Fruit fly (Drosophila melanogaster): ENCODE data around the gene CG12213.
"Not testable (repeated sequence)": the region's sequence is repeated elsewhere in the genome, so short reads cannot be mapped to it uniquely, and the experiment has no call there.

CG12213 gene

DNA sequence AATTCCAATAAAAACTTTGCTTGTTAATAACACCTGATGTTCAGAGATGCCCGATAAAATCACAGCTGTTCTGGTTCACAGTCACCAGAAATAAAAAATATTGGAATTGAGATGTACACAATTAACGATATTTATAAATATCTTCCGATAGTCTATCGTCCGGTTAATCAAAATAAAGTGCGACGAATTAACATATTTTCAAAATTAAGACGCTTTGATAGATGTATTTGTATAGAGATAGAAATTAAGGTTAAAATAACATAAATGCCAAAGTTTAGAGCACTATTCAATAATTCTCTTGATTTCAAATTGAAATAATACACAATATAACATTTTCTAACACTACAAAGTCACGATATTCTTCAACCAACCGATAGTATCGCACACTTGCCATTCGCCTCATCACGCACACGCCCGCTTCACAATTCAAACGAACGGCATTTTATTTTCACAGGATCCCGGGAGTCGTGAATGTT is 4.7 kb downstream of the CG12213 start, which contains the start of the genes CG3281 and aurA (continued):
- peak; percentile 79 for TF ChIP-seq lilli (GFP tag; optimal IDR thresholded peaks at IDR 0.05)
- TF ChIP-seq sob (GFP tag; IDR thresholded peaks at IDR 0.05) = peak; percentile 82; the same call in 1 of the 2 replicates
- TF ChIP-seq bbx (GFP tag; IDR thresholded peaks at IDR 0.05; ENCODE audit: partially characterized antibody) = peak; percentile 92
- peak; percentile 80 for TF ChIP-seq shn (GFP tag; optimal IDR thresholded peaks at IDR 0.05)

DNA sequence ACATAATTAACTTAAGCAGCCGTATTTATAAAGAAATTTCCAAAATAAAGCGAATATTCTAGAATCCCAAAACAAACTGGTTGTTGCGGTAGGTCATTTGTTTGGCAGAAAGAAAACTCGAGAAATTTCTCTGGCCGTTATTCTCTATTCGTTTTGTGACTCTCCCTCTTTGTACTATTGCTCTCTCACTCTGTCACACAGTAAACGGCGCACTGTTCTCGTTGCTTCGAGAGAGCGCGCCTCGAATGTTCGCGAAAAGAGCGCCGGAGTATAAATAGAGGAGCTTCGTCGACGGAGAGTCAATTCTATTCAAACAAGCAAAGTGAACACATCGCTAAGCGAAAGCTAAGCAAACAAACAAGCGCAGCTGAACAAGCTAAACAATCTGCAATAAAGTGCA is 9.3 kb downstream of the CG12213 start, which contains the start of gene Hsp70Ab:
Gene Hsp70Ab (plus strand): TSS at position 301 of the 400 bp plus-strand sequence.
- 0 out of 2 replicates have a peak, but pooled peaks have one; percentile 14 for TF ChIP-seq onecut (GFP tag; IDR thresholded peaks at IDR 0.05)

DNA sequence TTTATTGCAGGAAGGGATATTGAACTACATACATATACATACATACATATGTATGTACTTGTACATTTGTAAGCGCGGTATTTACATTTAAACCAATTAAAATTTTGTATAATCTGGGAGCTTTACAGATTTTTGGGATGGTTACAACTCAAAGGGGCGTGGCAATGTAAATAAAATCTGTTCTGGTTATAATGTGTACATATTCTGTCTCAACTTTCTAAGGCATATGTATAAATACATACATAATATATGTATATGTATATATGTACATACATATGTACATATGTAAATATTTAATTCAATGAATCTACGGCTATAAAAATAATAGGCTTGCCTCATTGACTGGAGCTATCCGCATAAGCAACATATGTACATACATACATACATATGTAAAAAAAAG is 10.1 kb downstream of the CG12213 start:
- TF ChIP-seq crp (GFP tag; optimal IDR thresholded peaks at IDR 0.05) (no peak), trem (tag; optimal IDR thresholded peaks at IDR 0.05) (peak; percentile 95), stwl (tag; optimal IDR thresholded peaks at IDR 0.05) (peak; percentile 64), Ets65A (GFP tag) (no peak)

DNA sequence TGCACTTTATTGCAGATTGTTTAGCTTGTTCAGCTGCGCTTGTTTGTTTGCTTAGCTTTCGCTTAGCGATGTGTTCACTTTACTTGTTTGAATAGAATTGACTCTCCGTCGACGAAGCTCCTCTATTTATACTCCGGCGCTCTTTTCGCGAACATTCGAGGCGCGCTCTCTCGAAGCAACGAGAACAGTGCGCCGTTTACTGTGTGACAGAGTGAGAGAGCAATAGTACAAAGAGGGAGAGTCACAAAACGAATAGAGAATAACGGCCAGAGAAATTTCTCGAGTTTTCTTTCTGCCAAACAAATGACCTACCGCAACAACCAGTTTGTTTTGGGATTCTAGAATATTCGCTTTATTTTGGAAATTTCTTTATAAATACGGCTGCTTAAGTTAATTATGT is 11.0 kb downstream of the CG12213 start, which contains the start of gene Hsp70Aa:
Gene Hsp70Aa (minus strand): TSS at position 101 of the 400 bp plus-strand sequence.
- TF ChIP-seq repo (GFP tag; optimal IDR thresholded peaks at IDR 0.05); Drgx (GFP tag; IDR thresholded peaks at IDR 0.05); stwl (tag; optimal IDR thresholded peaks at IDR 0.05): not testable (repeated sequence)

DNA sequence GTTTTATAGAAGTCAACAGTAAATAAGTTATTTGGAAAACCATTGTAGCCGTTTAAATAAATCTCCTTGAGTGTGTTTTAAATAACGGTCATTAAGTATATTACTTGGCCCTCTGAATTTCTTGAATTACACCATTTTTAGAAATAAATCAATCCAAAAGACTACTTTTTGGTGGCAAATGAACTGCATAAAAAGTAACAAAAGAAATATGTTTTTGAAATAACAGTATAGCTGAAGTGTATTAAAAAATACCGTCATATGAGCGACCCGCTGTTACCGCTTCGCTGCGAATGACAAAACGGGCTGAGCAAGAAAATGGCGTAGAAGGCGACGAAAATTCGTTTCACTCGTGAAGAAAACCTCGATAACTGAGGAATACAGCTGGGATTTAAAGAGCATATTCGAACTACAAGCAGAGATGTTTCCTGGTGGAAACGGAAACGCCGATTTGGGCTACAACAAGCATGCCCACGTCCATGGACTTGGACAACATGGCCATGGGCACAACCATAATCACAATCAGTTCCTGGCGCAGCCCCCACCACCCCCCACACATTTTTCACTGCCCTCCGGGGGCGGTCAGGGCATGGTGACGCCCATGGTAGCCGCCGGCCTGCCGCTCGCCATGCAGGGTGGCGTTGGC is 18.0 kb downstream of the CG12213 start, which contains the start of gene CG31211:
Gene CG31211 (plus strand): TSS at position 294 of the 643 bp plus-strand sequence.
- peak; percentile 10 for TF ChIP-seq CG12155 (GFP tag; optimal IDR thresholded peaks at IDR 0.05)
- TF ChIP-seq Med (GFP tag) = peak; percentile 79
- peak; percentile 32 for TF ChIP-seq Dek (tag; optimal IDR thresholded peaks at IDR 0.05)
- peak; percentile 8 for TF ChIP-seq ftz-f1 (GFP tag; optimal IDR thresholded peaks at IDR 0.05)
- peak; percentile 50 for TF ChIP-seq CG3281 (GFP tag; optimal IDR thresholded peaks at IDR 0.05)
- no peak for TF ChIP-seq sr (GFP tag; IDR thresholded peaks at IDR 0.05)
- TF ChIP-seq CG30020 (tag; optimal IDR thresholded peaks at IDR 0.05) = peak; percentile 34
- peak; percentile 23 for TF ChIP-seq Deaf1 (tag; optimal IDR thresholded peaks at IDR 0.05)
- TF ChIP-seq lilli (GFP tag; optimal IDR thresholded peaks at IDR 0.05) = peak; percentile 43
- TF ChIP-seq CoRest (tag; optimal IDR thresholded peaks at IDR 0.05) = peak; percentile 26
- peak; percentile 34 for TF ChIP-seq CG6854 (GFP tag; optimal IDR thresholded peaks at IDR 0.05)
- TF ChIP-seq Hey (tag; optimal IDR thresholded peaks at IDR 0.05) = no peak
- TF ChIP-seq tll (GFP tag; optimal IDR thresholded peaks at IDR 0.05) = peak in 1 of 2 experiments; percentile 70
- no peak for TF ChIP-seq ranshi (GFP tag; IDR thresholded peaks at IDR 0.05)
- TF ChIP-seq CG17186 (GFP tag; optimal IDR thresholded peaks at IDR 0.05) = peak; percentile 8
- TF ChIP-seq crp (GFP tag; optimal IDR thresholded peaks at IDR 0.05) = peak in 1 of 2 experiments; percentile 31
- TF ChIP-seq D (optimal IDR thresholded peaks at IDR 0.05) = no peak
- TF ChIP-seq D (GFP tag; optimal IDR thresholded peaks at IDR 0.05) = no peak
- no peak for TF ChIP-seq prd (optimal IDR thresholded peaks at IDR 0.05)
- no peak for TF ChIP-seq prd (GFP tag; IDR thresholded peaks at IDR 0.05)
- TF ChIP-seq pzg (GFP tag; optimal IDR thresholded peaks at IDR 0.05) = peak; percentile 2
- TF ChIP-seq Doc2 (GFP tag; IDR thresholded peaks at IDR 0.05) = no peak
- TF ChIP-seq CG13296 (GFP tag; optimal IDR thresholded peaks at IDR 0.05) = no peak
- TF ChIP-seq Meics (GFP tag; optimal IDR thresholded peaks at IDR 0.05) = no peak
- TF ChIP-seq CG5180 (GFP tag; optimal IDR thresholded peaks at IDR 0.05) = no peak
- TF ChIP-seq odd (GFP tag; optimal IDR thresholded peaks at IDR 0.05) = no peak
- no peak for TF ChIP-seq CG34422 (GFP tag; IDR thresholded peaks at IDR 0.05)
- TF ChIP-seq tup (GFP tag; optimal IDR thresholded peaks at IDR 0.05) = no peak
- TF ChIP-seq CG13424 (tag; optimal IDR thresholded peaks at IDR 0.05) = peak; percentile 14
- no peak for TF ChIP-seq p53 (GFP tag; optimal IDR thresholded peaks at IDR 0.05)
- no peak for TF ChIP-seq al (GFP tag; IDR thresholded peaks at IDR 0.05)
- TF ChIP-seq BtbVII (GFP tag; optimal IDR thresholded peaks at IDR 0.05) = peak; percentile 28
- no peak for TF ChIP-seq esg (GFP tag; conservative IDR thresholded peaks at IDR 0.05)
